Comparison of ENCODE assay signal across 2 worm cellular contexts in genomic region chrII:13806269-13806668, ce11.
TF ChIP-seq lines count a peak whose summit lies in the region.

No protein-coding gene starts in this region.

TF ChIP-seq in whole organism, L1 larva, 84 proteins besides CTCF, POLR2A, EP300 and RAD21:
- TF ChIP-seq pax-3 (tag; optimal IDR thresholded peaks at IDR 0.05; lab: Kevin White, UChicago): no peak
- no peak for TF ChIP-seq efl-1 (optimal IDR thresholded peaks at IDR 0.05; lab: Kevin White, UChicago)
- TF ChIP-seq efl-1 (GFP tag; optimal IDR thresholded peaks at IDR 0.05 in 1 of 2; lab: Kevin White, UChicago): peak in 1 of 2 experiments; percentile 24
- TF ChIP-seq aly-2 (tag; optimal IDR thresholded peaks at IDR 0.05; lab: Kevin White, UChicago): no peak
- TF ChIP-seq nhr-28 (tag; optimal IDR thresholded peaks at IDR 0.05; lab: Kevin White, UChicago): no peak
- TF ChIP-seq fkh-4 (tag; optimal IDR thresholded peaks at IDR 0.05; lab: Kevin White, UChicago; ENCODE audit: borderline replicate concordance): no peak
- no peak for TF ChIP-seq unc-86 (tag; optimal IDR thresholded peaks at IDR 0.05; lab: Kevin White, UChicago)
- TF ChIP-seq nhr-84 (tag; optimal IDR thresholded peaks at IDR 0.05; lab: Kevin White, UChicago): no peak
- no peak for TF ChIP-seq sox-4 (tag; optimal IDR thresholded peaks at IDR 0.05; lab: Kevin White, UChicago)
- TF ChIP-seq xbp-1 (tag; optimal IDR thresholded peaks at IDR 0.05; lab: Kevin White, UChicago): no peak
- TF ChIP-seq hpl-2 (GFP tag; optimal IDR thresholded peaks at IDR 0.05; lab: Kevin White, UChicago): no peak
- peak; percentile 61 for TF ChIP-seq nhr-77 (tag; optimal IDR thresholded peaks at IDR 0.05; lab: Kevin White, UChicago)
- TF ChIP-seq Y116A8C.19 (tag; optimal IDR thresholded peaks at IDR 0.05; lab: Kevin White, UChicago; ENCODE audit: borderline replicate concordance): no peak
- TF ChIP-seq mep-1 (tag; optimal IDR thresholded peaks at IDR 0.05; lab: Kevin White, UChicago): no peak
- no peak for TF ChIP-seq rnt-1 (tag; optimal IDR thresholded peaks at IDR 0.05; lab: Kevin White, UChicago)
- TF ChIP-seq jun-1 (tag; optimal IDR thresholded peaks at IDR 0.05; lab: Kevin White, UChicago): no peak
- TF ChIP-seq grh-1 (GFP tag; IDR thresholded peaks at IDR 0.05; lab: Robert Waterston, UW): no peak
- TF ChIP-seq aha-1 (tag; optimal IDR thresholded peaks at IDR 0.05; lab: Kevin White, UChicago): no peak
- TF ChIP-seq ceh-8 (GFP tag; optimal IDR thresholded peaks at IDR 0.05; lab: Kevin White, UChicago): no peak

TF ChIP-seq in whole organism, L3 larva, 47 proteins besides CTCF, POLR2A, EP300 and RAD21:
- TF ChIP-seq pha-4 (tag; optimal IDR thresholded peaks at IDR 0.05; lab: Kevin White, UChicago): peak; percentile 52
- TF ChIP-seq ceh-82 (tag; optimal IDR thresholded peaks at IDR 0.05; lab: Kevin White, UChicago): no peak

Comparison
In these comparisons a context has a peak if more than half of its experiments do, and no peak if none do; other contexts are left out.
1. Of the 26 proteins assayed by ChIP-seq in both whole organism, L1 larva and whole organism, L3 larva: peak only in whole organism, L1 larva: nhr-77; only in whole organism, L3 larva: none; in both: none; in neither: 25.